Worm (Caenorhabditis elegans) whole organism, L2 larva: ENCODE measurements around the gene nhr-3.

Experiments used
- ceh-82 ChIP-seq: fragments of 150-350 bp; optimal IDR thresholded peaks from 2 replicates; lab custom pipeline; 2014; ENCODE audit warnings: missing biosample characterization, missing genetic modification characterization
- mab-5 ChIP-seq: fragments of 150-350 bp; optimal IDR thresholded peaks from 2 replicates; lab custom pipeline; 2014; ENCODE audit warnings: missing biosample characterization, missing genetic modification characterization
- nhr-12 ChIP-seq: fragments of 150-350 bp; optimal IDR thresholded peaks from 2 replicates; lab custom pipeline; 2014; ENCODE audit warnings: missing biosample characterization, missing genetic modification characterization

DNA sequence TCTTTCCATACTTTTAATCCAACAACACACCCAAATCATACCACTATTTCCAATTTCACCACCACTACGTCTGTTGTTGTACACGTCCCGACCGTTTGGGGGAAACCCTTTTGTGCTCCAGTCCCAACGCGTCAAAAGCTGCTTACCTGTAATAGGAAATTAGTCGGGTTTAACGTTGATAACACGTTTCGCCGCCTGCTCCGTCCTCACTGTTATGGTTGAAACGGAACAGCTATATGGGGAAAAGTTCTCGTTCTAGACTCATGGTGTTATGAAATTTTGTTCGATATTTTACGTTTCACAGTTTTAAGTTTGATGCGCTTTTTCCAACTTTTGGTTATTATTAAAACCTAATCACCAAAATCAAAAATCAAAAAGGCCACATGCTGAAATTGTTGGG lies 22.4 kb upstream of the nhr-3 start:
- TF ChIP-seq ceh-82 (tag; lab: Kevin White, UChicago) (no peak), mab-5 (no peak), nhr-12 (no peak)
